Worm (Caenorhabditis elegans): ENCODE measurements around the gene gtf-2H3.

ce11 chrIII:10083242-10083641 lies 36.7 kb downstream of the gtf-2H3 start, which contains the start of gene T16H12.3:
- TF ChIP-seq zip-4 (GFP tag; optimal IDR thresholded peaks at IDR 0.05) (no peak), nhr-237 (tag; optimal IDR thresholded peaks at IDR 0.05) (no peak), fos-1 (tag; optimal IDR thresholded peaks at IDR 0.05) (no peak), skn-1 (tag; optimal IDR thresholded peaks at IDR 0.05) (no peak), hlh-17 (GFP tag; optimal IDR thresholded peaks at IDR 0.05; ENCODE audit: borderline replicate concordance) (no peak), snpc-4 (tag; optimal IDR thresholded peaks at IDR 0.05) (no peak), nhr-28 (tag; optimal IDR thresholded peaks at IDR 0.05) (no peak), nhr-47 (tag; optimal IDR thresholded peaks at IDR 0.05) (no peak)

Data from whole organism, L1 larva.